Fruit fly (Drosophila melanogaster) whole organism, embryonic: ENCODE measurements around the gene CG17637.
A peak's percentile ranks its signal among the peaks of the same experiment; 100 is the strongest.

Source experiments
- Adf1 ChIP-seq: fragments of 200-800 bp; sonication (Bioruptor generic); IDR thresholded peaks from 2 replicates; pipeline ENCODE4 v1.3.6; 2022; ENCODE audit warnings: missing biosample characterization, missing genetic modification characterization
- C15 ChIP-seq: fragments of 200-800 bp; sonication (Bioruptor generic); IDR thresholded peaks from 3 replicates; pipeline ENCODE4 v1.3.6; 2022; ENCODE audit warnings: missing biosample characterization, missing genetic modification characterization
- CG10209 ChIP-seq: fragments of 200-800 bp; sonication (Bioruptor generic); optimal IDR thresholded peaks from 3 replicates; lab custom pipeline; 2017; ENCODE audit warnings: missing biosample characterization, mild to moderate bottlenecking, missing genetic modification characterization, missing genetic modification reagents
- CG11398 ChIP-seq: fragments of 200-800 bp; sonication (Bioruptor generic); optimal IDR thresholded peaks from 2 replicates; lab custom pipeline; 2016; ENCODE audit warnings: missing biosample characterization, missing genetic modification characterization
- CG11695 ChIP-seq: fragments of 200-800 bp; sonication (Bioruptor generic); IDR thresholded peaks from 3 replicates; pipeline ENCODE4 v1.3.6; 2022; ENCODE audit warnings: missing biosample characterization, missing genetic modification characterization
- CG12155 ChIP-seq: fragments of 200-800 bp; sonication (Bioruptor generic); optimal IDR thresholded peaks from 3 replicates; lab custom pipeline; 2016; ENCODE audit warnings: missing biosample characterization, missing genetic modification characterization
- CG12744 ChIP-seq: fragments of 200-800 bp; sonication (Bioruptor generic); optimal IDR thresholded peaks from 2 replicates; lab custom pipeline; 2016; ENCODE audit warnings: missing biosample characterization, missing genetic modification characterization
- CG12769 ChIP-seq: fragments of 200-800 bp; sonication (Bioruptor generic); optimal IDR thresholded peaks from 2 replicates; lab custom pipeline; 2019; ENCODE audit warnings: missing biosample characterization, mild to moderate bottlenecking, missing genetic modification characterization, moderate library complexity
- CG14050 ChIP-seq: fragments of 200-800 bp; sonication (Bioruptor generic); IDR thresholded peaks from 3 replicates; pipeline ENCODE4 v1.3.6; 2022; ENCODE audit warnings: missing biosample characterization, missing genetic modification characterization
- CG17361 ChIP-seq: fragments of 200-800 bp; sonication (Bioruptor generic); IDR thresholded peaks from 3 replicates; pipeline ENCODE4 v1.3.6; 2022; ENCODE audit warnings: missing biosample characterization, missing genetic modification characterization
- CG2875 ChIP-seq: fragments of 200-800 bp; sonication (Bioruptor generic); optimal IDR thresholded peaks from 2 replicates; lab custom pipeline; 2017; ENCODE audit warnings: missing biosample characterization, mild to moderate bottlenecking, missing genetic modification characterization, missing genetic modification reagents
- CG30020 ChIP-seq: fragments of 200-800 bp; optimal IDR thresholded peaks from 2 replicates; lab custom pipeline; 2019; ENCODE audit warnings: missing biosample characterization, mild to moderate bottlenecking, missing genetic modification characterization, moderate library complexity
- CG3065 ChIP-seq: fragments of 200-800 bp; sonication (Bioruptor generic); optimal IDR thresholded peaks from 2 replicates; lab custom pipeline; 2016; ENCODE audit warnings: missing biosample characterization, missing genetic modification characterization
- CG31365 ChIP-seq: fragments of 200-800 bp; sonication (Bioruptor generic); optimal IDR thresholded peaks from 2 replicates; lab custom pipeline; 2018; ENCODE audit warnings: missing biosample characterization, mild to moderate bottlenecking, missing genetic modification characterization
- CG34422 ChIP-seq: fragments of 200-800 bp; sonication (Bioruptor generic); IDR thresholded peaks from 3 replicates; pipeline ENCODE4 v1.3.6; 2022; ENCODE audit warnings: missing biosample characterization, missing genetic modification characterization
- CG4328 ChIP-seq: fragments of 200-800 bp; sonication (Bioruptor generic); optimal IDR thresholded peaks from 3 replicates; lab custom pipeline; 2017; ENCODE audit warnings: missing biosample characterization, missing genetic modification reagents, missing genetic modification characterization
- CG4617 ChIP-seq: fragments of 200-800 bp; sonication (Bioruptor generic); optimal IDR thresholded peaks from 3 replicates; lab custom pipeline; 2016; ENCODE audit warnings: missing biosample characterization, missing genetic modification characterization, borderline replicate concordance
- CG4730 ChIP-seq: fragments of 200-800 bp; sonication (Bioruptor generic); IDR thresholded peaks from 2 replicates; pipeline ENCODE4 v1.3.6; 2022; ENCODE audit warnings: missing biosample characterization, missing genetic modification characterization
- CG6175 ChIP-seq: fragments of 200-800 bp; sonication (Bioruptor generic); IDR thresholded peaks from 3 replicates; pipeline ENCODE4 v1.3.6; 2022; ENCODE audit warnings: missing biosample characterization, missing genetic modification characterization
- CG8290 ChIP-seq, 3 experiments: fragments of 200-800 bp; sonication (Bioruptor generic); optimal IDR thresholded peaks; 2 replicates each; lab custom pipeline; 2016 to 2019; ENCODE audit warnings: missing biosample characterization in 3 of 3, missing genetic modification characterization in 3 of 3, mild to moderate bottlenecking in 2 of 3, moderate library complexity in 1 of 3
- CG8388 ChIP-seq: fragments of 200-800 bp; sonication (Bioruptor generic); optimal IDR thresholded peaks from 2 replicates; lab custom pipeline; 2019; ENCODE audit warnings: missing biosample characterization, mild to moderate bottlenecking, missing genetic modification characterization, moderate library complexity
- CrebB ChIP-seq: fragments of 200-800 bp; sonication (Bioruptor generic); optimal IDR thresholded peaks from 3 replicates; lab custom pipeline; 2018; ENCODE audit warnings: missing biosample characterization, mild to moderate bottlenecking, missing genetic modification characterization
- HHEX ChIP-seq: fragments of 200-800 bp; sonication (Bioruptor generic); optimal IDR thresholded peaks from 3 replicates; lab custom pipeline; 2017; ENCODE audit warnings: missing biosample characterization, mild to moderate bottlenecking, missing genetic modification characterization, missing genetic modification reagents
- Hmr ChIP-seq: fragments of 200-800 bp; sonication (Bioruptor generic); optimal IDR thresholded peaks from 3 replicates; lab custom pipeline; 2017; ENCODE audit warnings: mild to moderate bottlenecking, missing biosample characterization, missing genetic modification reagents, missing genetic modification characterization
- Hr3 ChIP-seq: fragments of 200-800 bp; sonication (Bioruptor generic); optimal IDR thresholded peaks from 3 replicates; lab custom pipeline; 2016; ENCODE audit warnings: missing biosample characterization, missing genetic modification characterization
- Hsf ChIP-seq: fragments of 200-800 bp; sonication (Bioruptor generic); optimal IDR thresholded peaks from 3 replicates; lab custom pipeline; 2016; ENCODE audit warnings: missing biosample characterization, missing genetic modification characterization
- Jarid2 ChIP-seq: fragments of 200-800 bp; sonication (Bioruptor generic); optimal IDR thresholded peaks from 3 replicates; lab custom pipeline; 2017; ENCODE audit warnings: mild to moderate bottlenecking, missing biosample characterization, missing genetic modification reagents, missing genetic modification characterization
- Mes4 ChIP-seq: fragments of 200-800 bp; sonication (Bioruptor generic); optimal IDR thresholded peaks from 2 replicates; lab custom pipeline; 2016; ENCODE audit warnings: missing biosample characterization, missing genetic modification characterization
- Scr ChIP-seq: fragments of 200-800 bp; sonication (Bioruptor generic); IDR thresholded peaks from 2 replicates; pipeline ENCODE4 v1.3.6; 2022; ENCODE audit warnings: missing biosample characterization, missing genetic modification characterization; ENCODE audit not compliant: partially characterized antibody
- Six4 ChIP-seq: fragments of 200-800 bp; sonication (Bioruptor generic); optimal IDR thresholded peaks from 2 replicates; lab custom pipeline; 2016; ENCODE audit warnings: missing biosample characterization, missing genetic modification characterization
- TFAM ChIP-seq: fragments of 200-800 bp; sonication (Bioruptor generic); optimal IDR thresholded peaks from 2 replicates; lab custom pipeline; 2017; ENCODE audit warnings: missing biosample characterization, missing genetic modification characterization, inconsistent platforms
- ac ChIP-seq: fragments of 200-800 bp; sonication (Bioruptor generic); optimal IDR thresholded peaks from 3 replicates; lab custom pipeline; 2017; ENCODE audit warnings: missing biosample characterization, mild to moderate bottlenecking, missing genetic modification characterization
- ash1 ChIP-seq: fragments of 200-800 bp; sonication (Bioruptor generic); optimal IDR thresholded peaks from 2 replicates; lab custom pipeline; 2018; ENCODE audit warnings: missing biosample characterization, mild to moderate bottlenecking, missing genetic modification characterization
- crc ChIP-seq: fragments of 200-800 bp; sonication (Bioruptor generic); optimal IDR thresholded peaks from 2 replicates; lab custom pipeline; 2016; ENCODE audit warnings: missing biosample characterization, missing genetic modification characterization
- dpn ChIP-seq, 2 experiments: fragments of 200-800 bp; sonication (Bioruptor generic); optimal IDR thresholded peaks; 3 replicates each; lab custom pipeline; 2016; ENCODE audit warnings: missing biosample characterization in 2 of 2, missing genetic modification characterization in 2 of 2
- emc ChIP-seq: fragments of 200-800 bp; sonication (Bioruptor generic); optimal IDR thresholded peaks from 2 replicates; lab custom pipeline; 2016; ENCODE audit warnings: missing biosample characterization, missing genetic modification characterization
- gsb ChIP-seq: fragments of 200-800 bp; sonication (Bioruptor generic); IDR thresholded peaks from 2 replicates; pipeline ENCODE4 v1.3.6; 2022; ENCODE audit warnings: missing biosample characterization, missing genetic modification characterization
- ind ChIP-seq: fragments of 200-800 bp; sonication (Bioruptor generic); optimal IDR thresholded peaks from 3 replicates; lab custom pipeline; 2016; ENCODE audit warnings: missing biosample characterization, missing genetic modification characterization
- lola ChIP-seq, 3 experiments: fragments of >200 bp in 2 of 3; fragments of 200-800 bp in 1 of 3; sonication (Bioruptor generic) in 1 of 3; optimal IDR thresholded peaks; 2 replicates each; lab custom pipeline; 2017 to 2019; ENCODE audit warnings: missing biosample characterization in 3 of 3, missing genetic modification characterization in 3 of 3, mild to moderate bottlenecking in 1 of 3, moderate library complexity in 1 of 3
- maf-S ChIP-seq: fragments of 200-800 bp; sonication (Bioruptor generic); optimal IDR thresholded peaks from 2 replicates; lab custom pipeline; 2016; ENCODE audit warnings: missing biosample characterization, missing genetic modification characterization
- onecut ChIP-seq: fragments of 200-800 bp; sonication (Bioruptor generic); IDR thresholded peaks from 2 replicates; pipeline ENCODE4 v1.3.6; 2022; ENCODE audit warnings: missing biosample characterization, missing genetic modification characterization
- pfk ChIP-seq: fragments of 200-800 bp; sonication (Bioruptor generic); optimal IDR thresholded peaks from 2 replicates; lab custom pipeline; 2018; ENCODE audit warnings: missing biosample characterization, mild to moderate bottlenecking, missing genetic modification characterization, moderate library complexity
- prd ChIP-seq, 3 experiments: fragments of >200 bp in 2 of 3; fragments of 200-800 bp in 1 of 3; sonication (Bioruptor generic) in 1 of 3; optimal IDR thresholded peaks in 2 of 3; IDR thresholded peaks in 1 of 3; 2 replicates in 2 of 3; 3 replicates in 1 of 3; pipeline versions ENCODE4 v1.3.6 to Lab custom; 2017 to 2022; ENCODE audit warnings: missing biosample characterization in 1 of 3, missing genetic modification characterization in 1 of 3
- salm ChIP-seq: fragments of 200-800 bp; sonication (Bioruptor generic); optimal IDR thresholded peaks from 2 replicates; lab custom pipeline; 2018; ENCODE audit warnings: missing biosample characterization, mild to moderate bottlenecking, missing genetic modification characterization
- slbo ChIP-seq: fragments of 200-800 bp; sonication (Bioruptor generic); IDR thresholded peaks from 2 replicates; pipeline ENCODE4 v1.3.6; 2022; ENCODE audit warnings: missing biosample characterization, missing genetic modification characterization
- tx ChIP-seq: fragments of 200-800 bp; sonication (Bioruptor generic); optimal IDR thresholded peaks from 2 replicates; lab custom pipeline; 2016; ENCODE audit warnings: missing biosample characterization, missing genetic modification characterization
- wek ChIP-seq: fragments of 200-800 bp; sonication (Bioruptor generic); optimal IDR thresholded peaks from 3 replicates; lab custom pipeline; 2018; ENCODE audit warnings: missing biosample characterization, mild to moderate bottlenecking, missing genetic modification characterization, moderate library complexity

Gene CG17637

dm6 chr3L:20540182-20540974 lies 36.4 kb downstream of the CG17637 start, which contains the start of gene Rcd2 (continued):
- peak; percentile 92 for TF ChIP-seq Jarid2 (GFP tag; lab: Kevin White, UChicago)
- TF ChIP-seq CG6175 = peak; percentile 43; the same call in 1 of the 3 replicates
- peak; percentile 79 for TF ChIP-seq CrebB
- TF ChIP-seq Hr3 (GFP tag; lab: Kevin White, UChicago) = peak; percentile 59
- peak; percentile 93 for TF ChIP-seq Hmr (GFP tag; lab: Kevin White, UChicago)
- TF ChIP-seq CG30020 (tag; lab: Kevin White, UChicago) = peak; percentile 44
- no peak for TF ChIP-seq prd (optimal IDR thresholded peaks at IDR 0.05; lab: Kevin White, UChicago)
- peak; percentile 83 for TF ChIP-seq prd (GFP tag; IDR thresholded peaks at IDR 0.05; lab: Robert Waterston, UW)
- TF ChIP-seq pfk (GFP tag; lab: Kevin White, UChicago) = no peak
- TF ChIP-seq TFAM (GFP tag; lab: Kevin White, UChicago) = peak; percentile 34
- peak; percentile 46 for TF ChIP-seq CG2875 (GFP tag; lab: Kevin White, UChicago)
- peak; percentile 33 for TF ChIP-seq ac (GFP tag; lab: Kevin White, UChicago)
- peak; percentile 55 for TF ChIP-seq maf-S (GFP tag; lab: Kevin White, UChicago)
- TF ChIP-seq CG34422 (GFP tag; lab: Robert Waterston, UW) = 0 out of 3 replicates have a peak, but pooled peaks have one; percentile 63
- TF ChIP-seq wek (GFP tag; lab: Kevin White, UChicago) = peak; percentile 37
- peak; percentile 43; the same call in 1 of the 2 replicates for TF ChIP-seq onecut (GFP tag; lab: Robert Waterston, UW)
- TF ChIP-seq CG12769 = peak; percentile 84
- no peak; the same call in 1 of the 3 replicates for TF ChIP-seq CG14050
- TF ChIP-seq CG11398 (GFP tag; lab: Kevin White, UChicago) = peak; percentile 56
- peak; percentile 31; the same call in 1 of the 2 replicates for TF ChIP-seq gsb
- peak; percentile 57 for TF ChIP-seq emc (GFP tag; lab: Kevin White, UChicago)
- 0 out of 3 replicates have a peak, but pooled peaks have one; percentile 28 for TF ChIP-seq C15 (GFP tag; lab: Robert Waterston, UW)
- no peak for TF ChIP-seq Six4 (GFP tag; lab: Kevin White, UChicago)
- peak; percentile 39 for TF ChIP-seq Hsf (GFP tag; lab: Kevin White, UChicago)
- peak; percentile 67 for TF ChIP-seq CG8388 (GFP tag; lab: Kevin White, UChicago)
- peak; percentile 60 for TF ChIP-seq CG12744 (GFP tag; lab: Kevin White, UChicago)
- TF ChIP-seq CG8290 (GFP tag; optimal IDR thresholded peaks at IDR 0.05; lab: Kevin White, UChicago) = peak; percentile 2
- peak; percentile 7 to 88 for TF ChIP-seq CG8290 (tag; optimal IDR thresholded peaks at IDR 0.05; lab: Kevin White, UChicago)
- peak; percentile 44 for TF ChIP-seq crc (GFP tag; lab: Kevin White, UChicago)
- TF ChIP-seq CG10209 (GFP tag; lab: Kevin White, UChicago) = peak; percentile 79
- TF ChIP-seq dpn (GFP tag; optimal IDR thresholded peaks at IDR 0.05; lab: Kevin White, UChicago) = peak; percentile 28 to 65
- TF ChIP-seq CG11695 (GFP tag; lab: Robert Waterston, UW) = peak; percentile 75
- no peak for TF ChIP-seq ash1
- no peak for TF ChIP-seq CG3065 (GFP tag; lab: Kevin White, UChicago)
- peak; percentile 71 for TF ChIP-seq ind (GFP tag; lab: Kevin White, UChicago)
- TF ChIP-seq HHEX (GFP tag; lab: Kevin White, UChicago) = peak; percentile 76
- TF ChIP-seq Adf1 (GFP tag; lab: Robert Waterston, UW) = peak; percentile 50; the same call in 1 of the 2 replicates
- peak; percentile 76 for TF ChIP-seq slbo (GFP tag; lab: Robert Waterston, UW)
- TF ChIP-seq CG4730 (GFP tag; lab: Robert Waterston, UW) = peak; percentile 50; the same call in 1 of the 2 replicates
- no peak for TF ChIP-seq CG4617 (GFP tag; lab: Kevin White, UChicago)
- peak; percentile 85 for TF ChIP-seq salm (tag; lab: Kevin White, UChicago)
- TF ChIP-seq CG31365 = peak; percentile 28
- peak; percentile 86 for TF ChIP-seq CG4328
- peak; percentile 40 for TF ChIP-seq tx (GFP tag; lab: Kevin White, UChicago)
- TF ChIP-seq CG12155 (GFP tag; lab: Kevin White, UChicago) = peak; percentile 38
- peak; percentile 90 for TF ChIP-seq CG17361 (GFP tag; lab: Robert Waterston, UW)
- no peak for TF ChIP-seq Mes4
- peak; percentile 89 for TF ChIP-seq Scr (GFP tag; lab: Robert Waterston, UW)
- TF ChIP-seq lola (GFP tag; optimal IDR thresholded peaks at IDR 0.05; lab: Kevin White, UChicago) = peak in 1 of 3 experiments; percentile 17
